Worm (Caenorhabditis elegans) whole organism, midembryonic: ENCODE results near the gene Y48A5A.1.

ENCODE experiments used
- T22C8.4 ChIP-seq: fragments of 200-800 bp; sonication (Bioruptor generic); IDR thresholded peaks from 2 replicates; pipeline ENCODE4 v1.3.6; 2022; ENCODE audit warnings: missing genetic modification characterization, missing compliant biosample characterization
- cog-1 ChIP-seq: sonication (generic microtip); optimal IDR thresholded peaks from 2 replicates; lab custom pipeline; 2016; ENCODE audit warnings: missing genetic modification characterization, missing compliant biosample characterization
- flt-1 ChIP-seq: fragments of 200-800 bp; sonication (Bioruptor generic); IDR thresholded peaks from 2 replicates; pipeline ENCODE4 v1.3.6; 2022; ENCODE audit warnings: missing genetic modification characterization, missing compliant biosample characterization
- klf-2 ChIP-seq: fragments of 200-800 bp; sonication (Bioruptor generic); conservative IDR thresholded peaks from 2 replicates; pipeline ENCODE4 v1.3.6; 2022; ENCODE audit warnings: missing genetic modification reagents, missing genetic modification characterization, missing compliant biosample characterization
- med-1 ChIP-seq: sonication (generic microtip); optimal IDR thresholded peaks from 2 replicates; lab custom pipeline; 2017; ENCODE audit warnings: missing genetic modification characterization, mild to moderate bottlenecking, missing compliant biosample characterization, antibody characterized with exemption, missing genetic modification reagents; ENCODE audit not compliant: insufficient read depth
- ref-1 ChIP-seq: fragments of 200-800 bp; sonication (Bioruptor generic); conservative IDR thresholded peaks from 2 replicates; pipeline ENCODE4 v1.3.6; 2022; ENCODE audit warnings: missing genetic modification reagents, missing genetic modification characterization, missing compliant biosample characterization
- tab-1 ChIP-seq: fragments of 200-800 bp; sonication (Bioruptor generic); IDR thresholded peaks from 2 replicates; pipeline ENCODE4 v1.3.6; 2022; ENCODE audit warnings: missing genetic modification characterization, missing compliant biosample characterization
- ztf-23 ChIP-seq: fragments of 200-800 bp; sonication (Bioruptor generic); IDR thresholded peaks from 2 replicates; pipeline ENCODE4 v1.3.6; 2022; ENCODE audit warnings: missing genetic modification reagents, missing genetic modification characterization, missing compliant biosample characterization
- ztf-29 ChIP-seq: fragments of 200-800 bp; sonication (Bioruptor generic); IDR thresholded peaks from 2 replicates; pipeline ENCODE4 v1.3.6; 2022; ENCODE audit warnings: missing genetic modification reagents, missing genetic modification characterization, missing compliant biosample characterization

Y48A5A.1 gene

ce11 chrIV:1975594-1975993 lies 10.3 kb downstream of the Y48A5A.1 start:
- no peak for TF ChIP-seq med-1
- TF ChIP-seq ref-1 (GFP tag; lab: Robert Waterston, UW), result no peak
- no peak for TF ChIP-seq T22C8.4
- TF ChIP-seq flt-1 (GFP tag; lab: Robert Waterston, UW), result no peak
- no peak for TF ChIP-seq cog-1 (tag; lab: Kevin White, UChicago)
- TF ChIP-seq ztf-23 (GFP tag; lab: Robert Waterston, UW), result no peak
- TF ChIP-seq ztf-29 (GFP tag; lab: Robert Waterston, UW), result no peak

DNA sequence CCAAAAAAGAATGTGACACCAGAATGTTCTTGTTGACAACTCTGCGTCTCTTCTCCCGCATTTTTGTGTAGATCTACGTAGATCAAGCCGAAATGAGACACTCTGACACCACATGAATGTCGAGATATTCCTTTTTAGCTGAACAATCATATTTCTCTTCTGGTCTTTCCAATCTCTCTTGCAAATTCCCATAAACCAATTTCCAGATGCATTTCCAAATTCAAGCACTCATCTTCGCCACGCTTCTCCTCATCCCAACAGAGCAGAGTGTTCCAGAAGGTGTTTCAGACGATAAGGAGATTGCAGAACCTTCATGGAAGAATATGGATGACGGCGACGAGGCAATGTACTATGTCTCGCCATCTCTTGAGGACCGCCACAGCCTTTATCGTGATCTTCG lies 14.5 kb downstream of the Y48A5A.1 start, which contains the start of gene Y76B12C.8:
Y76B12C.8 (plus strand) TSS at position 207 of the 400 bp plus-strand sequence.
- TF ChIP-seq med-1, result no peak
- TF ChIP-seq tab-1 (GFP tag; lab: Robert Waterston, UW), result no peak
- TF ChIP-seq ref-1 (GFP tag; lab: Robert Waterston, UW), result no peak
- TF ChIP-seq klf-2, result no peak
- no peak for TF ChIP-seq ztf-23 (GFP tag; lab: Robert Waterston, UW)
- TF ChIP-seq flt-1 (GFP tag; lab: Robert Waterston, UW), result no peak
- TF ChIP-seq T22C8.4, result no peak

DNA sequence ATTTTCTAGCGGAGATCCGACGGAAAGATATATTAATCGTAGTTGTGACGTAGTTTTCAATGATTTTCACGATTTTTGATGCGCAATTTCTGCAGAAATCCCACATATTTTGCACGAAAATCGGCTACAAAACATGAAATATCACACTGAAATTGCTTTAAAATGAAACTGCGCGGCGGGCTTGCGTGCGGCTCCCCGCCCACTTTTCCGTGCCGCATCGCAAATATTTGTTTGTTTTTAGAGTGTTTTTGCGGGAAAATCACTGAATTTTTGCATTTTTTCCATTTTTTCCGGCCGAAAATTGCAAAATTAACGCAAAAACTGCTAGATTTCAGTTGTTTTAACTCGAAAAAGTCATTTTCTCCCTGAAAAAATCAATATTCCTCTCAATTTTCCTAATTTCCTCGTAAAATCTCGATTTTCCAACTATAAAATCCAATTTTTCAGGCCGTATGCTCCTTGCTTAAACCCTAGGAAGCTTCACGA lies 15.7 kb downstream of the Y48A5A.1 start, which contains the start of gene Y76B12C.6:
Y76B12C.6 (plus strand) TSS at position 436 of the 486 bp plus-strand sequence.
- peak; percentile 65; the same call in 1 of the 2 replicates for TF ChIP-seq tab-1 (GFP tag; lab: Robert Waterston, UW)
- TF ChIP-seq med-1, result peak; percentile 38
- TF ChIP-seq flt-1 (GFP tag; lab: Robert Waterston, UW), result peak; percentile 79
- peak; percentile 36 for TF ChIP-seq cog-1 (tag; lab: Kevin White, UChicago)
- peak; percentile 56; the same call in 1 of the 2 replicates for TF ChIP-seq ztf-29 (GFP tag; lab: Robert Waterston, UW)
- TF ChIP-seq klf-2, result 0 out of 2 replicates have a peak, but pooled peaks have one; percentile 54
- 0 out of 2 replicates have a peak, but pooled peaks have one; percentile 6 for TF ChIP-seq T22C8.4
- TF ChIP-seq ztf-23 (GFP tag; lab: Robert Waterston, UW), result peak; percentile 74
- 0 out of 2 replicates have a peak, but pooled peaks have one; percentile 33 for TF ChIP-seq ref-1 (GFP tag; lab: Robert Waterston, UW)

- TF ChIP-seq klf-2, result no peak
- 0 out of 2 replicates have a peak, but pooled peaks have one; percentile 6 for TF ChIP-seq flt-1 (GFP tag; lab: Robert Waterston, UW)
These were observed 25.6 kb downstream of the Y48A5A.1 start for ce11 chrIV:1990843-1991339.

ce11 chrIV:1992789-1993188 lies 27.5 kb downstream of the Y48A5A.1 start, which contains the start of gene xpc-1:
TSS of gene xpc-1 (plus strand) at chrIV:1993089.
- TF ChIP-seq ref-1 (GFP tag; lab: Robert Waterston, UW), result no peak
- no peak for TF ChIP-seq cog-1 (tag; lab: Kevin White, UChicago)
- no peak for TF ChIP-seq T22C8.4
- TF ChIP-seq flt-1 (GFP tag; lab: Robert Waterston, UW), result no peak
- TF ChIP-seq tab-1 (GFP tag; lab: Robert Waterston, UW), result no peak
- no peak for TF ChIP-seq klf-2
- TF ChIP-seq med-1, result no peak
- no peak for TF ChIP-seq ztf-23 (GFP tag; lab: Robert Waterston, UW)
- no peak for TF ChIP-seq ztf-29 (GFP tag; lab: Robert Waterston, UW)

ce11 chrIV:1997762-1998161 lies 32.5 kb downstream of the Y48A5A.1 start:
- no peak for TF ChIP-seq med-1

DNA sequence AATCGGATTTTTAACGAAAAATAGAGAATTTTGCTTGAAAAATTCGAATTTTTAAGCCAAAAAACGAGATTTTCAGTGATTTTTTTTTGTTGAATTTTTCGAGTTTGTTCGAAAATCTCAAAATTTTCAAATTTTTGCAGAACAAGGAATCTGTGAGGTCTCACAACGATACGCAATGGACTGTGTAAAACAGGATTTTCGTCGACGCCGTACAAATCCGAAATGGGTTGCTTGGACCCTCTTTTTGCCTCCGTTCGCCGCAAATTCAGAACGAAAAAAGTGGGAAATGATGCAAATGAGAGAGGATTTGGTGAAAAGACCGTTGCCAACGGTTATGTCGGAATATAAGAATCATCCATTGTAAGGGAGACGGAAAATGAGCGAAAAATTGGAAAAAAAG lies 37.0 kb downstream of the Y48A5A.1 start:
- no peak for TF ChIP-seq flt-1 (GFP tag; lab: Robert Waterston, UW)
- no peak for TF ChIP-seq ref-1 (GFP tag; lab: Robert Waterston, UW)
- TF ChIP-seq T22C8.4, result no peak
- TF ChIP-seq med-1, result no peak
- TF ChIP-seq ztf-29 (GFP tag; lab: Robert Waterston, UW), result no peak
- TF ChIP-seq klf-2, result no peak
- TF ChIP-seq ztf-23 (GFP tag; lab: Robert Waterston, UW), result no peak
- TF ChIP-seq tab-1 (GFP tag; lab: Robert Waterston, UW), result no peak
- TF ChIP-seq cog-1 (tag; lab: Kevin White, UChicago), result no peak

- TF ChIP-seq med-1, result no peak
These were observed 43.6 kb downstream of the Y48A5A.1 start for ce11 chrIV:2008920-2009319.
